Fruit fly (Drosophila melanogaster) whole organism, wandering third instar larva: ENCODE results near the gene NANS.

Experiments
- Abd-B ChIP-seq: fragments of >200 bp; optimal IDR thresholded peaks from 2 replicates; lab custom pipeline; 2017; ENCODE audit warnings: missing biosample characterization, missing genetic modification characterization
- CG32264 ChIP-seq: fragments of 200-800 bp; sonication (Bioruptor generic); optimal IDR thresholded peaks from 2 replicates; lab custom pipeline; 2016; ENCODE audit warnings: missing biosample characterization, missing genetic modification characterization
- CrebA ChIP-seq: fragments of 200-800 bp; sonication (Bioruptor generic); optimal IDR thresholded peaks from 2 replicates; lab custom pipeline; 2016; ENCODE audit warnings: missing biosample characterization, mild to moderate bottlenecking, missing genetic modification characterization, borderline replicate concordance
- Dif ChIP-seq: fragments of 200-275, 200-300 bp; sonication (Bioruptor generic); optimal IDR thresholded peaks from 2 replicates; lab custom pipeline; 2018; ENCODE audit warnings: missing biosample characterization, missing genetic modification characterization; ENCODE audit not compliant: partially characterized antibody
- GATAd ChIP-seq: sonication (Bioruptor generic); optimal IDR thresholded peaks from 2 replicates; lab custom pipeline; 2016; ENCODE audit warnings: missing biosample characterization, missing genetic modification characterization
- HLH106 ChIP-seq: fragments of 200-800 bp; optimal IDR thresholded peaks from 3 replicates; lab custom pipeline; 2019; ENCODE audit warnings: missing biosample characterization, mild to moderate bottlenecking, missing genetic modification characterization, moderate library complexity
- Hnf4 ChIP-seq: fragments of 200-800 bp; sonication (Bioruptor generic); optimal IDR thresholded peaks from 2 replicates; lab custom pipeline; 2016; ENCODE audit warnings: missing biosample characterization, mild to moderate bottlenecking, missing genetic modification characterization
- Hr78 ChIP-seq: fragments of >200 bp; optimal IDR thresholded peaks from 2 replicates; lab custom pipeline; 2017; ENCODE audit warnings: missing biosample characterization, missing genetic modification characterization
- Jra ChIP-seq: sonication (Bioruptor generic); optimal IDR thresholded peaks from 2 replicates; lab custom pipeline; 2016; ENCODE audit warnings: missing biosample characterization, missing genetic modification characterization
- Mio ChIP-seq: sonication (Bioruptor generic); optimal IDR thresholded peaks from 2 replicates; lab custom pipeline; 2016; ENCODE audit warnings: missing biosample characterization, missing genetic modification characterization
- Myc ChIP-seq: fragments of >200 bp; optimal IDR thresholded peaks from 2 replicates; lab custom pipeline; 2017
- N ChIP-seq: fragments of >200 bp; optimal IDR thresholded peaks from 2 replicates; lab custom pipeline; 2018; ENCODE audit warnings: missing biosample characterization, missing external identifiers, missing genetic modification characterization
- OdsH ChIP-seq: fragments of 200-800 bp; sonication (Bioruptor generic); optimal IDR thresholded peaks from 2 replicates; lab custom pipeline; 2016; ENCODE audit warnings: missing biosample characterization, mild to moderate bottlenecking, missing genetic modification characterization
- Rel ChIP-seq, 2 experiments: fragments of 200-800 bp; sonication (Bioruptor generic) in 1 of 2; optimal IDR thresholded peaks; 2 replicates in 1 of 2; 3 replicates in 1 of 2; lab custom pipeline; 2016 to 2019; ENCODE audit warnings: mild to moderate bottlenecking in 2 of 2, missing biosample characterization in 2 of 2, missing genetic modification characterization in 2 of 2, moderate library complexity in 1 of 2
- Sp1 ChIP-seq: fragments of 200-800 bp; sonication (Bioruptor generic); optimal IDR thresholded peaks from 3 replicates; lab custom pipeline; 2019; ENCODE audit warnings: missing biosample characterization, mild to moderate bottlenecking, missing genetic modification characterization, moderate library complexity
- dl ChIP-seq, 2 experiments: fragments of 175-275, 200-275 bp in 1 of 2; fragments of 200-275 bp in 1 of 2; sonication (Bioruptor generic); optimal IDR thresholded peaks; lab custom pipeline; 2018; ENCODE audit warnings: mild to moderate bottlenecking in 2 of 2, missing biosample characterization in 2 of 2, missing genetic modification characterization in 2 of 2, moderate library complexity in 2 of 2; ENCODE audit not compliant: partially characterized antibody in 2 of 2, insufficient read depth in 1 of 2
- dmrt93B ChIP-seq: fragments of 200-800 bp; sonication (Bioruptor generic); optimal IDR thresholded peaks from 2 replicates; lab custom pipeline; 2018; ENCODE audit warnings: missing biosample characterization, mild to moderate bottlenecking, missing genetic modification characterization
- dsf ChIP-seq: sonication (Bioruptor generic); optimal IDR thresholded peaks from 2 replicates; lab custom pipeline; 2016; ENCODE audit warnings: missing biosample characterization, missing genetic modification characterization, borderline replicate concordance
- ey ChIP-seq: fragments of 200-800 bp; sonication (Bioruptor generic); optimal IDR thresholded peaks from 2 replicates; lab custom pipeline; 2016; ENCODE audit warnings: missing biosample characterization, missing genetic modification characterization
- foxo ChIP-seq, 2 experiments: fragments of 200-800 bp; sonication (Bioruptor generic); optimal IDR thresholded peaks; 2 replicates in 1 of 2; 3 replicates in 1 of 2; lab custom pipeline; 2016 to 2017; ENCODE audit warnings: missing biosample characterization in 2 of 2, missing genetic modification characterization in 2 of 2
- fru ChIP-seq: fragments of 200-800 bp; sonication (Bioruptor generic); optimal IDR thresholded peaks from 3 replicates; lab custom pipeline; 2016; ENCODE audit warnings: missing biosample characterization, mild to moderate bottlenecking, missing genetic modification characterization
- h ChIP-seq: fragments of 200-800 bp; sonication (Bioruptor generic); optimal IDR thresholded peaks from 3 replicates; lab custom pipeline; 2016; ENCODE audit warnings: missing biosample characterization, mild to moderate bottlenecking, missing genetic modification characterization
- jim ChIP-seq: fragments of 175-275, 200-325 bp; sonication (Bioruptor generic); optimal IDR thresholded peaks from 2 replicates; lab custom pipeline; 2016; ENCODE audit warnings: missing biosample characterization, mild to moderate bottlenecking, missing genetic modification characterization
- pan ChIP-seq: fragments of >200 bp; optimal IDR thresholded peaks from 2 replicates; lab custom pipeline; 2017
- psq ChIP-seq: fragments of 200-800 bp; sonication (Bioruptor generic); optimal IDR thresholded peaks from 3 replicates; lab custom pipeline; 2017; ENCODE audit warnings: missing biosample characterization, mild to moderate bottlenecking, missing genetic modification characterization, moderate library complexity
- sage ChIP-seq: fragments of 200-800 bp; sonication (Bioruptor generic); optimal IDR thresholded peaks from 2 replicates; lab custom pipeline; 2016; ENCODE audit warnings: missing biosample characterization, mild to moderate bottlenecking, missing genetic modification characterization
- sv ChIP-seq: fragments of 200-800 bp; sonication (Bioruptor generic); optimal IDR thresholded peaks from 3 replicates; lab custom pipeline; 2016; ENCODE audit warnings: missing biosample characterization, missing genetic modification characterization
- tai ChIP-seq: sonication (Bioruptor generic); optimal IDR thresholded peaks from 2 replicates; lab custom pipeline; 2016; ENCODE audit warnings: missing biosample characterization, missing genetic modification characterization
- usp ChIP-seq: fragments of >200 bp; optimal IDR thresholded peaks from 2 replicates; lab custom pipeline; 2017; ENCODE audit warnings: missing biosample characterization, missing genetic modification characterization
- woc ChIP-seq: sonication (Bioruptor generic); optimal IDR thresholded peaks from 2 replicates; lab custom pipeline; 2016; ENCODE audit warnings: missing biosample characterization, mild to moderate bottlenecking, missing genetic modification characterization

The NANS gene

dm6 chr3R:12449617-12450242 lies 23.4 kb downstream of the NANS start:
- no peak for TF ChIP-seq Dif (GFP tag; lab: Kevin White, UChicago)
- TF ChIP-seq psq (GFP tag; lab: Kevin White, UChicago): no peak
- no peak for TF ChIP-seq foxo (GFP tag; optimal IDR thresholded peaks at IDR 0.05; lab: Kevin White, UChicago)
- no peak for TF ChIP-seq dsf
- TF ChIP-seq sage (GFP tag; lab: Kevin White, UChicago): no peak
- no peak for TF ChIP-seq ey (GFP tag; lab: Kevin White, UChicago)
- TF ChIP-seq Jra: no peak
- TF ChIP-seq N (GFP tag; lab: Kevin White, UChicago): no peak
- no peak for TF ChIP-seq h (GFP tag; lab: Kevin White, UChicago)
- TF ChIP-seq CG32264 (GFP tag; lab: Kevin White, UChicago): no peak
- TF ChIP-seq woc (GFP tag; lab: Kevin White, UChicago): no peak
- TF ChIP-seq HLH106 (tag; lab: Kevin White, UChicago): no peak
- no peak for TF ChIP-seq sv (GFP tag; lab: Kevin White, UChicago)
- no peak for TF ChIP-seq Abd-B (GFP tag; lab: Kevin White, UChicago)
- no peak for TF ChIP-seq Rel (GFP tag; optimal IDR thresholded peaks at IDR 0.05; lab: Kevin White, UChicago)
- TF ChIP-seq Rel (tag; optimal IDR thresholded peaks at IDR 0.05; lab: Kevin White, UChicago): no peak

- TF ChIP-seq Hr78 (GFP tag; lab: Kevin White, UChicago) (no peak), pan (lab: Kevin White, UChicago) (no peak), Rel (GFP tag; optimal IDR thresholded peaks at IDR 0.05; lab: Kevin White, UChicago) (no peak), Rel (tag; optimal IDR thresholded peaks at IDR 0.05; lab: Kevin White, UChicago) (peak; percentile 46), dmrt93B (GFP tag; lab: Kevin White, UChicago) (no peak), fru (GFP tag; lab: Kevin White, UChicago) (no peak), Abd-B (GFP tag; lab: Kevin White, UChicago) (no peak)
Measured at dm6 chr3R:12450713-12451259, 24.4 kb downstream of the NANS start.

dm6 chr3R:12451376-12451775 lies 25.0 kb downstream of the NANS start:
- no peak for TF ChIP-seq dsf
- TF ChIP-seq psq (GFP tag; lab: Kevin White, UChicago): no peak
- no peak for TF ChIP-seq ey (GFP tag; lab: Kevin White, UChicago)

- TF ChIP-seq CrebA (GFP tag; lab: Kevin White, UChicago) (no peak), pan (lab: Kevin White, UChicago) (no peak), woc (GFP tag; lab: Kevin White, UChicago) (no peak), Hnf4 (GFP tag; lab: Kevin White, UChicago) (no peak), Rel (GFP tag; optimal IDR thresholded peaks at IDR 0.05; lab: Kevin White, UChicago) (no peak), Rel (tag; optimal IDR thresholded peaks at IDR 0.05; lab: Kevin White, UChicago) (no peak), dl (GFP tag; optimal IDR thresholded peaks at IDR 0.05; lab: Kevin White, UChicago; ENCODE audit: insufficient read depth in 1 of 2, partially characterized antibody in 2 of 2) (no peak), dmrt93B (GFP tag; lab: Kevin White, UChicago) (no peak), sage (GFP tag; lab: Kevin White, UChicago) (no peak), h (GFP tag; lab: Kevin White, UChicago) (no peak), tai (no peak), fru (GFP tag; lab: Kevin White, UChicago) (no peak), usp (GFP tag; lab: Kevin White, UChicago) (no peak), jim (GFP tag; lab: Kevin White, UChicago) (no peak), GATAd (GFP tag; lab: Kevin White, UChicago) (no peak), Dif (GFP tag; lab: Kevin White, UChicago) (no peak), Mio (GFP tag; lab: Kevin White, UChicago) (no peak)
Measured at dm6 chr3R:12451888-12452514, 25.6 kb downstream of the NANS start, which contains the start of gene CG5509. CG5509 (plus strand) TSS chr3R:12452464.

dm6 chr3R:12454492-12454891 lies 28.1 kb downstream of the NANS start:
- TF ChIP-seq h (GFP tag; lab: Kevin White, UChicago): no peak
- TF ChIP-seq N (GFP tag; lab: Kevin White, UChicago): no peak
- no peak for TF ChIP-seq jim (GFP tag; lab: Kevin White, UChicago)
- no peak for TF ChIP-seq ey (GFP tag; lab: Kevin White, UChicago)
- no peak for TF ChIP-seq Myc (lab: Kevin White, UChicago)
- no peak for TF ChIP-seq Sp1 (GFP tag; lab: Kevin White, UChicago)
- no peak for TF ChIP-seq Hnf4 (GFP tag; lab: Kevin White, UChicago)
- TF ChIP-seq Abd-B (GFP tag; lab: Kevin White, UChicago): no peak
- TF ChIP-seq fru (GFP tag; lab: Kevin White, UChicago): no peak
- TF ChIP-seq Rel (GFP tag; optimal IDR thresholded peaks at IDR 0.05; lab: Kevin White, UChicago): no peak
- no peak for TF ChIP-seq Rel (tag; optimal IDR thresholded peaks at IDR 0.05; lab: Kevin White, UChicago)
- no peak for TF ChIP-seq OdsH (GFP tag; lab: Kevin White, UChicago)
